Fruit fly (Drosophila melanogaster): ENCODE data around the gene CG31769.

dm6 chr2L:14120689-14121397, 10.3 kb upstream of the CG31769 start:
- TF ChIP-seq CG31388 (GFP tag; optimal IDR thresholded peaks at IDR 0.05) (no peak), CG10462 (GFP tag; optimal IDR thresholded peaks at IDR 0.05) (no peak)

All from whole organism, embryonic.